Worm (Caenorhabditis elegans): ENCODE results near the gene srh-33.

ce11 chrV:404210-404669 lies 38.9 kb downstream of the srh-33 start, which contains the start of gene nhr-252:
- TF ChIP-seq him-1 (tag; optimal IDR thresholded peaks at IDR 0.05) (no peak), W03F9.2 (tag; optimal IDR thresholded peaks at IDR 0.05) (no peak), dao-5 (tag; optimal IDR thresholded peaks at IDR 0.05) (no peak)

Data from whole organism, L4/young adult.